Fruit fly (Drosophila melanogaster): ENCODE measurements around the gene lqfR.
A peak's percentile ranks its signal among the peaks of the same experiment; 100 is the strongest.

Gene lqfR

DNA sequence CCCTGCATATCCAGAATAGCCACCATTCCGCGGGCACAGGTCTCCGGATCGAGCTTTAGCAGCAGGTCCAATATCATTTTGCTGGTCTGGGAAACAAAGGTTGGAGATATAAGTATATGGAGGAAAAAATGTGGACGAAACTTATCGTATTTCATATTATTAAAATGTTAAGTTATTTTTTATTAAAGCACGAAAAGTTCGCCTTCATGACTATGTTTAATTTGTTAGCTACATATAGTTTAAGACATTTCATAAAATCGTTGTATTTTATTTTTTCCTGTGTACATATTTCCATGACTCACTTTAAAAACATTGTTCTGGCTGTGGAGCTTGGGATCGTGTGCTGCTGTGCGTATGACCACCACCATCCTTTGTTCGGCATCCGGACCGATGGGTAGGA is 12.9 kb downstream of the lqfR start (continued):
- peak; percentile 42 for TF ChIP-seq Eip93F (GFP tag; optimal IDR thresholded peaks at IDR 0.05)
- no peak for TF ChIP-seq dac (GFP tag; optimal IDR thresholded peaks at IDR 0.05)
- no peak for TF ChIP-seq Ets21C (GFP tag; optimal IDR thresholded peaks at IDR 0.05)
- no peak for TF ChIP-seq CG9139 (GFP tag; optimal IDR thresholded peaks at IDR 0.05)
- no peak for TF ChIP-seq vri (GFP tag; optimal IDR thresholded peaks at IDR 0.05)
- peak; percentile 92 for TF ChIP-seq Eip78C (GFP tag)
- no peak for TF ChIP-seq CG16779 (tag; optimal IDR thresholded peaks at IDR 0.05)
- TF ChIP-seq Sox14 (GFP tag; optimal IDR thresholded peaks at IDR 0.05): peak; percentile 66
- TF ChIP-seq CG34406 (GFP tag; optimal IDR thresholded peaks at IDR 0.05): peak; percentile 66
- TF ChIP-seq Hr38 (GFP tag; optimal IDR thresholded peaks at IDR 0.05): no peak
- TF ChIP-seq CG8119 (GFP tag; IDR thresholded peaks at IDR 0.05): 0 out of 3 replicates have a peak, but pooled peaks have one; percentile 30
- TF ChIP-seq svp (GFP tag): peak; percentile 88
- TF ChIP-seq CG8319 (GFP tag; optimal IDR thresholded peaks at IDR 0.05): no peak
- no peak for TF ChIP-seq Blimp-1 (GFP tag; optimal IDR thresholded peaks at IDR 0.05)
- no peak for TF ChIP-seq fd59A (GFP tag; optimal IDR thresholded peaks at IDR 0.05)
- TF ChIP-seq fd85E (GFP tag; optimal IDR thresholded peaks at IDR 0.05): no peak
- peak; percentile 1 for TF ChIP-seq CG1621 (tag; optimal IDR thresholded peaks at IDR 0.05)
- peak; percentile 61 for TF ChIP-seq Smox (GFP tag; optimal IDR thresholded peaks at IDR 0.05)
- TF ChIP-seq Lpt (GFP tag; optimal IDR thresholded peaks at IDR 0.05): no peak
- TF ChIP-seq fkh (GFP tag; optimal IDR thresholded peaks at IDR 0.05): no peak
- TF ChIP-seq Ets96B (tag; optimal IDR thresholded peaks at IDR 0.05): peak; percentile 54
- peak; percentile 56 for TF ChIP-seq CG6792 (GFP tag; optimal IDR thresholded peaks at IDR 0.05)
- peak; percentile 35; the same call in 1 of the 2 replicates for TF ChIP-seq CG15336 (GFP tag; IDR thresholded peaks at IDR 0.05)
- peak in 1 of 2 experiments; percentile 64 for TF ChIP-seq ss (GFP tag; optimal IDR thresholded peaks at IDR 0.05)
- TF ChIP-seq CG6854 (GFP tag; optimal IDR thresholded peaks at IDR 0.05): peak; percentile 15

DNA sequence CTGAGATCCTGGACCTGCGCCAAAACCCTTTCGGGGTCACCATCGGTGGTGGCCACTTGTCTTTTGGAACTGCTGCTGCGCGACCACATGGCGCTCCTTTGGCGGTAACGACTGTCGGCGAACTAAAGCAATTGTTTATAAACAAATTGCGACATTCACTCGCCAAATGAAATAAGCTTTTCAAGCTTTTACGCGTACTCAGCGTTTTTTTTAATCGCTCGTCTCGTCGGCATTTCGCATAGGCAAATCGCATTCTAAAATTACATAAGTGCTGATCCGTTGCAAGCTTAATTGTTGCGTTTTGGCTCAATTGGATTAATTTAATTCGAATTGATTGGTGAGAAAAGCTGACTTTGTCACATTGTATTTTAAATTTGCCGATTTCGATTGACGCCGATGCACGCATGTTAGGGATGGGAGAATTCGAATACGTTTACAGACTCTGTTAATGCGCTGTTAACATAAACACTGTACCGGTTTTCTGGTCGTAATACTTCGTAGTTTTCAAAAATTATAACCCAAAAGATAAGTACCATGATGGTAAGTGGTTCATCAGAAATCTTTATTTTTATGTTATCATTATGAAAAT is 13.6 kb downstream of the lqfR start, which contains the start of gene pinta:
pinta (minus strand) TSS at position 328 of the 589 bp plus-strand sequence.
- TF ChIP-seq Ets96B (tag; optimal IDR thresholded peaks at IDR 0.05) (no peak), Sox102F (GFP tag; optimal IDR thresholded peaks at IDR 0.05) (no peak), CG6276 (GFP tag; optimal IDR thresholded peaks at IDR 0.05) (no peak), CG8319 (GFP tag; optimal IDR thresholded peaks at IDR 0.05) (peak; percentile 25), vri (GFP tag; optimal IDR thresholded peaks at IDR 0.05) (peak; percentile 84)

DNA sequence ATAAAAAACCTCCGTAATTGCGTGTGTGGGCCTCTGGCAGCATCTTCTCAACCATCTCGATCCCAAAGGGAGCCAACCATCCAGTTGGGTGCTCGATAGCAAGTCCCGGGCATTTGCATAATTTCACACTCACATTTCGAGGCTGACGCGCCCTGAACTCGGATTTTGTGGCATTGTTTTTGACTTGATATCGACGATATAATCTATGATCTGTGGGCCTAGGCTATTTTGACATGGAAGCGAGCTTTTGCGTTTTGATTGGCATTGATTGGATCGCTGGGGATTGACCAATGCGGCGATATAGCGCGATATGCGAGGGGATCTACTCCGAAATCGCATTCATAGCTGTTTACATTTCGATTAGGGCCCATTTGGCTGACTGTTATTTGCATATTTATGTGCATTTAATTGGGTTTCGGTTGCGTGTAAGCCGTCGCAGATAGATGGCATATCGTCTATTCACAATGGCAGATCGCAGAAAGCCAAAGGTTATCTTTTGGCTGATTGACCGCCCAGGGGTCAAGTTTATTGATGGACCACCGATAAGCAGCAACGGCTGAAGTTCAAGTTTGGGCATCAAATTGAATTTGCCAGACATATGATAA is 21.2 kb downstream of the lqfR start:
- peak; percentile 65 for TF ChIP-seq svp (GFP tag)
- TF ChIP-seq Smox (GFP tag; optimal IDR thresholded peaks at IDR 0.05): no peak
- no peak for TF ChIP-seq Sox14 (GFP tag; optimal IDR thresholded peaks at IDR 0.05)

DNA sequence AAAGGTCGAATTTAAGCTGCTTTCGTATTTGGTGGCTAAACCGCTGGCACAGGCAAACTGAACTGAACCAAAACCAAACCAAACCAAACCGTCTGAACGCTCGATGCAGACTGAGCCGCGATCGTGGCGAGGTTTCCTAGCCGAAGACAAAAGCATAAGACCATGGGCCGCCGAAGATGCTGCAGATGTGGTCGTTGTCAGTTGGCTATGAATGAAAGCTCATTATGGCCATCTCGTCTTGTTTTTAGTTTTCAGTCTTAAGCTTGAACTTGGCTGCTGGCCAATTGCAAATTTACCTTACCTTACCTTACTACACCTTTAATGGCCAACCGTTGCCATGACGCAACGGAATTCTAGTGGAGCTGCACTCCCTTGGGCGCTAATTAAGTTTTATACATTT is 24.9 kb downstream of the lqfR start, which contains the start of gene CG13847:
CG13847 (minus strand) TSS at position 101 of the 400 bp plus-strand sequence.
- TF ChIP-seq CG8632 (GFP tag; optimal IDR thresholded peaks at IDR 0.05) (no peak), lz (GFP tag; optimal IDR thresholded peaks at IDR 0.05) (no peak)

DNA sequence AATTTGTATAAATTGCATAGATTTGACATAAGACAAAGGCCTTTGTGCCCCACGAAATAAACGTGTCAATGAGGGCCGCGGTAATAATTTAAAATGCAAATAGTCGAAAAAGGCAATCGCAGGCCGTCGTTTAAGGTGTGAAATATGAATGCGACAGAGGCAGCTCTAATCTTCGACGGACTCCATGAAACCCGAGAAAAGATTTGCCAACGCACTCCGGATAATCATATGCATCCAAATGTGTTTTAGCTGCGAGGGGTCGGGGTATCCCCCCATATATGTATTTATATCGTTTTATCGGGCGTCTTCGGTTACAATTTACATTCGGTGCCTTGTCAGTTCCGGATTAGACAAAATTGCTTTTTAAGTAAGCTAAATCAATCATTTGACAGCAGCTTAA is 27.2 kb downstream of the lqfR start:
- no peak for TF ChIP-seq Hr38 (GFP tag; optimal IDR thresholded peaks at IDR 0.05)
- no peak for TF ChIP-seq lz (GFP tag; optimal IDR thresholded peaks at IDR 0.05)
- TF ChIP-seq CG6276 (GFP tag; optimal IDR thresholded peaks at IDR 0.05): no peak
- no peak for TF ChIP-seq CG6808 (GFP tag; optimal IDR thresholded peaks at IDR 0.05)
- TF ChIP-seq Sox14 (GFP tag; optimal IDR thresholded peaks at IDR 0.05): no peak
- no peak for TF ChIP-seq fd59A (GFP tag; optimal IDR thresholded peaks at IDR 0.05)
- TF ChIP-seq pdm3 (GFP tag; optimal IDR thresholded peaks at IDR 0.05): no peak
- TF ChIP-seq Ets96B (tag; optimal IDR thresholded peaks at IDR 0.05): no peak
- TF ChIP-seq CG6792 (GFP tag; optimal IDR thresholded peaks at IDR 0.05): no peak
- no peak for TF ChIP-seq CG11294 (GFP tag; IDR thresholded peaks at IDR 0.05)
- TF ChIP-seq dsx (GFP tag; optimal IDR thresholded peaks at IDR 0.05; ENCODE audit: poor library complexity, severe bottlenecking): no peak
- no peak for TF ChIP-seq CG1621 (tag; optimal IDR thresholded peaks at IDR 0.05)
- TF ChIP-seq CG15336 (GFP tag; IDR thresholded peaks at IDR 0.05): no peak
- no peak for TF ChIP-seq esn (GFP tag; optimal IDR thresholded peaks at IDR 0.05)
- TF ChIP-seq topi (GFP tag; optimal IDR thresholded peaks at IDR 0.05): no peak
- TF ChIP-seq Hr39 (GFP tag; optimal IDR thresholded peaks at IDR 0.05): no peak
- no peak for TF ChIP-seq eg (GFP tag; IDR thresholded peaks at IDR 0.05)
- TF ChIP-seq vri (GFP tag; optimal IDR thresholded peaks at IDR 0.05): no peak
